Fruit fly (Drosophila melanogaster) whole organism, embryonic: ENCODE data around the gene Pex3.

ENCODE experiments used
- Adf1 ChIP-seq: fragments of 200-800 bp; sonication (Bioruptor generic); IDR thresholded peaks from 2 replicates; pipeline ENCODE4 v1.3.6; 2022; ENCODE audit warnings: missing biosample characterization, missing genetic modification characterization
- Atf-2 ChIP-seq: fragments of 200-800 bp; sonication (Bioruptor generic); optimal IDR thresholded peaks from 2 replicates; lab custom pipeline; 2016; ENCODE audit warnings: missing biosample characterization, missing genetic modification characterization
- Atf6 ChIP-seq: fragments of 200-800 bp; sonication (Bioruptor generic); IDR thresholded peaks from 2 replicates; pipeline ENCODE4 v1.3.6; 2022; ENCODE audit warnings: missing biosample characterization, missing genetic modification characterization
- CG10462 ChIP-seq: fragments of 200-800 bp; sonication (Bioruptor generic); optimal IDR thresholded peaks from 2 replicates; lab custom pipeline; 2016; ENCODE audit warnings: missing biosample characterization, missing genetic modification characterization
- CG10543 ChIP-seq: fragments of 200-800 bp; sonication (Bioruptor generic); optimal IDR thresholded peaks from 3 replicates; lab custom pipeline; 2017; ENCODE audit warnings: missing biosample characterization, mild to moderate bottlenecking, missing genetic modification characterization, moderate library complexity
- CG10959 ChIP-seq: fragments of 200-800 bp; sonication (Bioruptor generic); IDR thresholded peaks from 2 replicates; pipeline ENCODE4 v1.3.6; 2022; ENCODE audit warnings: missing biosample characterization, missing genetic modification characterization
- CG11695 ChIP-seq: fragments of 200-800 bp; sonication (Bioruptor generic); IDR thresholded peaks from 3 replicates; pipeline ENCODE4 v1.3.6; 2022; ENCODE audit warnings: missing biosample characterization, missing genetic modification characterization
- CG17186 ChIP-seq: fragments of 200-800 bp; sonication (Bioruptor generic); optimal IDR thresholded peaks from 3 replicates; lab custom pipeline; 2017; ENCODE audit warnings: missing biosample characterization, missing genetic modification reagents, missing genetic modification characterization
- CG17568 ChIP-seq: fragments of 200-800 bp; sonication (Bioruptor generic); optimal IDR thresholded peaks from 2 replicates; lab custom pipeline; 2018; ENCODE audit warnings: missing biosample characterization, mild to moderate bottlenecking, missing genetic modification characterization, moderate library complexity
- CG17802 ChIP-seq: fragments of 200-800 bp; sonication (Bioruptor generic); optimal IDR thresholded peaks from 2 replicates; lab custom pipeline; 2018; ENCODE audit warnings: missing biosample characterization, mild to moderate bottlenecking, missing genetic modification characterization, moderate library complexity
- CG2199 ChIP-seq: fragments of 200-800 bp; sonication (Bioruptor generic); IDR thresholded peaks from 3 replicates; pipeline ENCODE4 v1.3.6; 2022; ENCODE audit warnings: missing biosample characterization, missing genetic modification characterization
- CG30431 ChIP-seq: fragments of 200-800 bp; sonication (Bioruptor generic); optimal IDR thresholded peaks from 2 replicates; lab custom pipeline; 2017; ENCODE audit warnings: missing biosample characterization, missing genetic modification characterization
- CG31365 ChIP-seq: fragments of 200-800 bp; sonication (Bioruptor generic); optimal IDR thresholded peaks from 2 replicates; lab custom pipeline; 2018; ENCODE audit warnings: missing biosample characterization, mild to moderate bottlenecking, missing genetic modification characterization
- CG32532 ChIP-seq: fragments of 200-800 bp; sonication (Bioruptor generic); IDR thresholded peaks from 2 replicates; pipeline ENCODE4 v1.3.6; 2022; ENCODE audit warnings: missing biosample characterization, missing genetic modification characterization
- CG33213 ChIP-seq: fragments of 200-800 bp; sonication (Bioruptor generic); optimal IDR thresholded peaks from 3 replicates; lab custom pipeline; 2016; ENCODE audit warnings: missing biosample characterization, missing genetic modification characterization
- CG3838 ChIP-seq: fragments of 200-800 bp; sonication (Bioruptor generic); optimal IDR thresholded peaks from 3 replicates; lab custom pipeline; 2016; ENCODE audit warnings: missing biosample characterization, missing genetic modification characterization
- CG4820 ChIP-seq: fragments of 200-800 bp; sonication (Bioruptor generic); optimal IDR thresholded peaks from 3 replicates; lab custom pipeline; 2016; ENCODE audit warnings: missing biosample characterization, missing genetic modification characterization
- CG6683 ChIP-seq: fragments of 200-800 bp; sonication (Bioruptor generic); optimal IDR thresholded peaks from 2 replicates; lab custom pipeline; 2017; ENCODE audit warnings: missing biosample characterization, mild to moderate bottlenecking, missing genetic modification characterization, missing genetic modification reagents
- CG7786 ChIP-seq: fragments of 200-800 bp; sonication (Bioruptor generic); optimal IDR thresholded peaks from 2 replicates; lab custom pipeline; 2016; ENCODE audit warnings: missing biosample characterization, missing genetic modification characterization
- Dek ChIP-seq: fragments of 200-800 bp; sonication (Bioruptor generic); optimal IDR thresholded peaks from 3 replicates; lab custom pipeline; 2019; ENCODE audit warnings: missing biosample characterization, mild to moderate bottlenecking, missing genetic modification characterization, moderate library complexity
- GATAe ChIP-seq: fragments of 200-800 bp; sonication (Bioruptor generic); conservative IDR thresholded peaks from 2 replicates; pipeline ENCODE4 v1.3.6; 2022; ENCODE audit warnings: missing biosample characterization, missing genetic modification characterization
- H2.0 ChIP-seq: fragments of 200-800 bp; sonication (Bioruptor generic); IDR thresholded peaks from 2 replicates; pipeline ENCODE4 v1.3.6; 2022; ENCODE audit warnings: missing biosample characterization, missing genetic modification characterization
- Hey ChIP-seq: fragments of 200-800 bp; sonication (Bioruptor generic); optimal IDR thresholded peaks from 3 replicates; lab custom pipeline; 2018; ENCODE audit warnings: missing biosample characterization, mild to moderate bottlenecking, missing genetic modification characterization
- Hmx ChIP-seq: fragments of 200-800 bp; sonication (Bioruptor generic); optimal IDR thresholded peaks from 2 replicates; lab custom pipeline; 2016; ENCODE audit warnings: missing biosample characterization, missing genetic modification characterization
- Hr78 ChIP-seq, 2 experiments: fragments of 200-800 bp in 1 of 2; fragments of >200 bp in 1 of 2; sonication (Bioruptor generic) in 1 of 2; optimal IDR thresholded peaks; 2 replicates each; lab custom pipeline; 2017 to 2019; ENCODE audit warnings: missing biosample characterization in 2 of 2, missing genetic modification characterization in 2 of 2, mild to moderate bottlenecking in 1 of 2, moderate library complexity in 1 of 2
- Lim3 ChIP-seq: fragments of 200-800 bp; sonication (Bioruptor generic); IDR thresholded peaks from 2 replicates; pipeline ENCODE4 v1.3.6; 2022; ENCODE audit warnings: missing biosample characterization, missing genetic modification characterization
- NK7.1 ChIP-seq: fragments of 200-800 bp; sonication (Bioruptor generic); optimal IDR thresholded peaks from 3 replicates; lab custom pipeline; 2016; ENCODE audit warnings: missing biosample characterization, missing genetic modification characterization
- Six4 ChIP-seq: fragments of 200-800 bp; sonication (Bioruptor generic); optimal IDR thresholded peaks from 2 replicates; lab custom pipeline; 2016; ENCODE audit warnings: missing biosample characterization, missing genetic modification characterization
- Sox102F ChIP-seq: fragments of 200-800 bp; sonication (Bioruptor generic); optimal IDR thresholded peaks from 2 replicates; lab custom pipeline; 2018; ENCODE audit warnings: missing biosample characterization, mild to moderate bottlenecking, missing genetic modification characterization, moderate library complexity
- YL-1 ChIP-seq: fragments of 200-800 bp; sonication (Bioruptor generic); optimal IDR thresholded peaks from 3 replicates; lab custom pipeline; 2017; ENCODE audit warnings: missing biosample characterization, mild to moderate bottlenecking, missing genetic modification characterization
- bigmax ChIP-seq: fragments of 200-800 bp; sonication (Bioruptor generic); optimal IDR thresholded peaks from 2 replicates; lab custom pipeline; 2018; ENCODE audit warnings: missing biosample characterization, mild to moderate bottlenecking, missing genetic modification characterization
- cato ChIP-seq: fragments of 200-800 bp; sonication (Bioruptor generic); optimal IDR thresholded peaks from 2 replicates; lab custom pipeline; 2016; ENCODE audit warnings: missing biosample characterization, missing genetic modification characterization, borderline replicate concordance
- caup ChIP-seq: fragments of 200-800 bp; sonication (Bioruptor generic); optimal IDR thresholded peaks from 3 replicates; lab custom pipeline; 2017; ENCODE audit warnings: missing biosample characterization, mild to moderate bottlenecking, missing genetic modification characterization, moderate library complexity; ENCODE audit not compliant: severe bottlenecking
- corto ChIP-seq: fragments of 200-800 bp; sonication (Bioruptor generic); optimal IDR thresholded peaks from 2 replicates; lab custom pipeline; 2016; ENCODE audit warnings: missing biosample characterization, mild to moderate bottlenecking, missing genetic modification characterization, moderate library complexity
- dati ChIP-seq: fragments of 200-800 bp; sonication (Bioruptor generic); IDR thresholded peaks from 2 replicates; pipeline ENCODE4 v1.3.6; 2022; ENCODE audit warnings: missing biosample characterization, missing genetic modification characterization
- exex ChIP-seq: fragments of 200-800 bp; sonication (Bioruptor generic); optimal IDR thresholded peaks from 4 replicates; lab custom pipeline; 2018; ENCODE audit warnings: missing biosample characterization, mild to moderate bottlenecking, missing genetic modification characterization, moderate library complexity
- fru ChIP-seq: fragments of >200 bp; optimal IDR thresholded peaks from 2 replicates; lab custom pipeline; 2017
- gce ChIP-seq: fragments of 200-800 bp; sonication (Bioruptor generic); IDR thresholded peaks from 3 replicates; pipeline ENCODE4 v1.3.6; 2022; ENCODE audit warnings: missing biosample characterization, missing genetic modification characterization
- gsb-n ChIP-seq: fragments of 200-800 bp; sonication (Bioruptor generic); optimal IDR thresholded peaks from 3 replicates; lab custom pipeline; 2018; ENCODE audit warnings: missing biosample characterization, mild to moderate bottlenecking, missing genetic modification characterization
- lbe ChIP-seq: fragments of 200-800 bp; sonication (Bioruptor generic); optimal IDR thresholded peaks from 2 replicates; lab custom pipeline; 2016; ENCODE audit warnings: missing biosample characterization, mild to moderate bottlenecking, missing genetic modification characterization
- lmd ChIP-seq: fragments of 200-800 bp; sonication (Bioruptor generic); IDR thresholded peaks from 2 replicates; pipeline ENCODE4 v1.3.6; 2022; ENCODE audit warnings: missing biosample characterization, missing genetic modification characterization
- nau ChIP-seq: fragments of 200-800 bp; sonication (Bioruptor generic); optimal IDR thresholded peaks from 3 replicates; lab custom pipeline; 2017; ENCODE audit warnings: missing biosample characterization, mild to moderate bottlenecking, missing genetic modification characterization, missing genetic modification reagents
- otp ChIP-seq: fragments of 200-800 bp; sonication (Bioruptor generic); IDR thresholded peaks from 3 replicates; pipeline ENCODE4, ENCODE4 v1.3.6; 2022; ENCODE audit warnings: missing biosample characterization, missing genetic modification characterization
- pan ChIP-seq, 4 experiments: fragments of >200 bp in 3 of 4; fragments of 200-800 bp in 1 of 4; sonication (Bioruptor generic) in 1 of 4; optimal IDR thresholded peaks in 3 of 4; IDR thresholded peaks in 1 of 4; 2 replicates each; pipeline versions ENCODE4 v1.3.6 to Lab custom; 2017 to 2022; ENCODE audit warnings: missing biosample characterization in 2 of 4, missing genetic modification characterization in 2 of 4, mixed read lengths in 1 of 4
- repo ChIP-seq: fragments of 200-800 bp; sonication (Bioruptor generic); optimal IDR thresholded peaks from 2 replicates; lab custom pipeline; 2016; ENCODE audit warnings: missing biosample characterization, missing genetic modification characterization
- sim ChIP-seq: fragments of 200-800 bp; sonication (Bioruptor generic); IDR thresholded peaks from 2 replicates; pipeline ENCODE4 v1.3.6; 2022; ENCODE audit warnings: missing biosample characterization, missing genetic modification characterization
- tx ChIP-seq: fragments of 200-800 bp; sonication (Bioruptor generic); optimal IDR thresholded peaks from 2 replicates; lab custom pipeline; 2016; ENCODE audit warnings: missing biosample characterization, missing genetic modification characterization
- unc-4 ChIP-seq: fragments of 200-800 bp; sonication (Bioruptor generic); IDR thresholded peaks from 2 replicates; pipeline ENCODE4 v1.3.6; 2022; ENCODE audit warnings: missing biosample characterization, missing genetic modification characterization; ENCODE audit not compliant: partially characterized antibody
- z ChIP-seq: fragments of 200-800 bp; sonication (Bioruptor generic); IDR thresholded peaks from 3 replicates; pipeline ENCODE4 v1.3.6; 2022; ENCODE audit warnings: missing biosample characterization, missing genetic modification characterization

Gene Pex3

DNA sequence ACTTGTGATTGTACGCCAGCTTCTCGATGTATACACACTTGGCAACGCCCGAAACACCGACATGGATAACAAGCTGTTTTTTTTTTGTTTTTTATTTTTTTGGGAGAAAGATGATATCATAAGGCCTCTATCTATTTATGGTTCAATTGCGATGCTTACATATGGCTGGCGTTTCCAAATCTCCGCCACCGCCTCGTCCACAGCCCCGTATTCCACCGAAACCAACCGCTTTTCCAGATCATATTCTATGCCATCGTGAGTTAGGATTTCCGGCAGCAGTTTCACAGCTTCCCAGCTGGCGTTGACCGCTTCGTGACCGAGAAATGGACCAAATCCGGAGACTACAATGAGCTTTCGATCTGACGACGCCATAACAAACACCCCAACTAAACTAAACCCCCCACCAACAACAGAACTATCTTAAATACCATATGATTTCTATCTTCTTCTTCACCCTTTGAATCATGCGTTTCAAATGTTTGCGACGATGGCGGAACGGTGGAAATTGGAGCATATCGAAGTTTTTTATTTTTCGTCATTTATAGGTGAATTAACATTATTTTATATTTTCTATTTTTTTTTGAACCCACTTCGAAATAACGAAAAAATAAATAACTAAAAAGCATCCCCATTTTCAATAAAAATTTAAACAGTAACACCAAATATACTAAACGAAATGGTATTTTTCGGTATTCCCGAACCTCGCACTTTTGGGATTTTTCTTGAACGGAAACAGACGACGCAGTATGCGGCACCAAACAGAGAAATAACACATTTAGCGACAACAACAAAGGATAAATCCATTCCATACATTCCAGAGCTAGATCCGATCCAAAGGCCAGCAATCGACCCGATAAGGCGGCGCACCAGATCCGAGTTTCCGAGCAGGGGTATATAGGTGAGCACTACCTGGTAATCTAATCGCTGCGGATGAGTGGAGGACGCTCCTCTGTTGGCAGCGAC, at the start of gene Pex3, which contains the start of gene CG32147 (continued):
- TF ChIP-seq cato (GFP tag; lab: Kevin White, UChicago) (no peak), Hr78 (GFP tag; optimal IDR thresholded peaks at IDR 0.05; lab: Kevin White, UChicago) (peak in 1 of 2 experiments; percentile 37), fru (lab: Kevin White, UChicago) (no peak), pan (optimal IDR thresholded peaks at IDR 0.05; lab: Kevin White, UChicago) (no peak), pan (GFP tag; optimal IDR thresholded peaks at IDR 0.05 in 1 of 2, IDR thresholded peaks at IDR 0.05 in 1 of 2) (no peak), unc-4 (no peak), CG10543 (no peak), bigmax (GFP tag; lab: Kevin White, UChicago) (peak; percentile 3), CG30431 (GFP tag; lab: Kevin White, UChicago) (no peak), corto (GFP tag; lab: Kevin White, UChicago) (no peak), CG32532 (GFP tag; lab: Robert Waterston, UW) (0 out of 2 replicates have a peak, but pooled peaks have one; percentile 21), dati (no peak), YL-1 (peak; percentile 85), sim (GFP tag; lab: Robert Waterston, UW) (no peak), lbe (GFP tag; lab: Kevin White, UChicago) (peak; percentile 61), Six4 (GFP tag; lab: Kevin White, UChicago) (no peak), GATAe (GFP tag; lab: Robert Waterston, UW) (peak; percentile 36; the same call in 1 of the 2 replicates), CG10959 (GFP tag; lab: Robert Waterston, UW) (no peak), Hey (no peak), H2.0 (no peak), Adf1 (peak; percentile 96), CG7786 (no peak), Lim3 (GFP tag; lab: Robert Waterston, UW) (no peak), repo (GFP tag; lab: Kevin White, UChicago) (no peak), CG3838 (GFP tag; lab: Kevin White, UChicago) (no peak), Dek (tag; lab: Kevin White, UChicago) (peak; percentile 1), gce (no peak), tx (no peak), CG10462 (GFP tag; lab: Kevin White, UChicago) (no peak), CG17802 (tag; lab: Kevin White, UChicago) (no peak), CG2199 (GFP tag; lab: Robert Waterston, UW) (no peak), exex (tag; lab: Kevin White, UChicago) (no peak), otp (GFP tag; lab: Robert Waterston, UW) (no peak), CG17186 (no peak), gsb-n (tag; lab: Kevin White, UChicago) (peak; percentile 27), Atf6 (GFP tag; lab: Robert Waterston, UW) (no peak), Sox102F (no peak), CG4820 (GFP tag; lab: Kevin White, UChicago) (no peak), Hmx (GFP tag; lab: Kevin White, UChicago) (no peak), CG17568 (no peak), CG11695 (no peak; the same call in 2 of the 3 replicates), lmd (GFP tag; lab: Robert Waterston, UW) (no peak), nau (GFP tag; lab: Kevin White, UChicago) (no peak), CG31365 (tag; lab: Kevin White, UChicago) (no peak), CG6683 (GFP tag; lab: Kevin White, UChicago) (no peak), CG33213 (GFP tag; lab: Kevin White, UChicago) (no peak), caup (no peak), Atf-2 (no peak), z (GFP tag; lab: Robert Waterston, UW) (no peak), NK7.1 (GFP tag; lab: Kevin White, UChicago) (no peak)
